Worm (Caenorhabditis elegans): ENCODE results near the gene F52E10.2.

The F52E10.2 gene

DNA sequence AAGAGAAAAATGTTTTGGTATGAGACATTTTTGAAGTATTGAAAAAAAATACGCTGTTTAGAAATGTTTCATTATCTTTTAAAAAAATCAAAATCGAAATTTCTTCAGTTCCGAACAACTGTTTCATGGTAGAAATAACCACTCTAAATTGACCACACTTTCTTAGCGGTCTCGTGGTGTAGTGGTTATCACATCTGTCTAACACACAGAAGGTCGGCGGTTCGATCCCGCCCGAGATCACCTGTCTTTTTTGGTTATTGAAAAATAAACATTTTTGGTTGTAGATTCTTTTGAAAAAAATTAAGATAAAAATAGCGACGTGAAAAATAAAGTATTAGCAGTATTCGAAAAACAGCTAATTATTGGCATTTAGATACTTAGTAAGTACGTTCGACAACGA, 17.4 kb upstream of the F52E10.2 start:
- no peak for TF ChIP-seq egl-27 (tag; optimal IDR thresholded peaks at IDR 0.05)
- TF ChIP-seq ZK546.5 (tag; optimal IDR thresholded peaks at IDR 0.05): no peak
- TF ChIP-seq nhr-25 (tag; optimal IDR thresholded peaks at IDR 0.05): peak; percentile 14
- TF ChIP-seq elt-2 (tag; optimal IDR thresholded peaks at IDR 0.05): peak; percentile 43
- peak; percentile 21 for TF ChIP-seq pqm-1 (tag; optimal IDR thresholded peaks at IDR 0.05)
- TF ChIP-seq nhr-23 (tag; optimal IDR thresholded peaks at IDR 0.05): peak; percentile 4

DNA sequence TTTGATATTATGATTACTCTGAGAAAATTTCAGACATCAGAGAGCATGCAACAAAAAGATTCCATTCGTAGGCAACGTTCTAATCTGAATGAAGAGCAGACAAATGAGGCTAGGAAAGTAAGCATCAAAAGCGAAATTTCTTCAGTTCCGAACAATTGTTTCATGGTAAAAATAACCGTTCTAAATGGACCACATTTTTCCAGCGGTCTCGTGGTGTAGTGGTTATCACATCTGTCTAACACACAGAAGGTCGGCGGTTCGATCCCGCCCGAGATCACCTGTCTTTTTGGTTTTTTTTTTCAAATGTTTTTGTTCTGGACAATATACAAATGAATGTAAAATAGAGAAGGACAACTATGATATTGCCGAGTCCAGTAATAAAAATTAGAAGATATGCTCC, 16.9 kb upstream of the F52E10.2 start, which contains the start of gene twk-21:
TSS of gene twk-21 (plus strand) at position 34 of the 400 bp plus-strand sequence.
- TF ChIP-seq R02D3.7 (tag; optimal IDR thresholded peaks at IDR 0.05) (no peak), nhr-28 (tag; optimal IDR thresholded peaks at IDR 0.05) (no peak), elt-1 (tag; optimal IDR thresholded peaks at IDR 0.05) (no peak), lin-15B (tag; optimal IDR thresholded peaks at IDR 0.05) (no peak), fos-1 (tag; optimal IDR thresholded peaks at IDR 0.05) (no peak), sea-2 (GFP tag; optimal IDR thresholded peaks at IDR 0.05) (no peak), egl-5 (tag; optimal IDR thresholded peaks at IDR 0.05) (no peak), ceh-16 (tag; optimal IDR thresholded peaks at IDR 0.05) (no peak)

- peak; percentile 19 for TF ChIP-seq elt-2 (tag; optimal IDR thresholded peaks at IDR 0.05)
- peak; percentile 6 for TF ChIP-seq nhr-43 (tag; optimal IDR thresholded peaks at IDR 0.05; ENCODE audit: poor library complexity, severe bottlenecking)
Measured at ce11 chrX:16299217-16299616, 16.2 kb upstream of the F52E10.2 start.

DNA sequence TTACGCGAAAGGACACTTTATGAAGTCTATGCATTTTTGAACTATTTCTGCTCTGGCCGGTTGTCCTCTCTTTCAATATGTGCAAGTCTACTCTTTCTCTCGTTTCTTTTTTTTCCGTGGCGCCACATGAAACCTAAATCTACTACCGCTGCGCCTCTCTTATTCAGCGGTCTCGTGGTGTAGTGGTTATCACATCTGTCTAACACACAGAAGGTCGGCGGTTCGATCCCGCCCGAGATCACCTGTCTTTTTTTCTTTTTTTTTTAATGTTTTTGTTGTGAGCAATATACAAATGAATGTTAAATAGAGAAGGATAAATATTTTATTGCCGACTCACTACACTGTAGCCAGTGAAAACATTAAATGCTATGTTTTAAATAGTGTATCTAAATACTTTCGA, 15.2 kb upstream of the F52E10.2 start:
- peak; percentile 46 for TF ChIP-seq lsy-12 (tag; optimal IDR thresholded peaks at IDR 0.05)
- TF ChIP-seq mdl-1 (tag; optimal IDR thresholded peaks at IDR 0.05): no peak
- TF ChIP-seq nhr-76 (tag; optimal IDR thresholded peaks at IDR 0.05): no peak
- peak; percentile 67 for TF ChIP-seq pha-4 (tag; optimal IDR thresholded peaks at IDR 0.05)
- TF ChIP-seq nhr-43 (tag; optimal IDR thresholded peaks at IDR 0.05; ENCODE audit: poor library complexity, severe bottlenecking): peak; percentile 65
- TF ChIP-seq nhr-11 (tag; optimal IDR thresholded peaks at IDR 0.05): no peak
- no peak for TF ChIP-seq nhr-237 (tag; optimal IDR thresholded peaks at IDR 0.05)
- peak; percentile 49 for TF ChIP-seq lin-39 (tag; optimal IDR thresholded peaks at IDR 0.05)
- TF ChIP-seq tbx-2 (tag; optimal IDR thresholded peaks at IDR 0.05): peak; percentile 52
- no peak for TF ChIP-seq egl-5 (tag; optimal IDR thresholded peaks at IDR 0.05)
- peak; percentile 92 for TF ChIP-seq hmg-11 (tag; optimal IDR thresholded peaks at IDR 0.05)
- peak; percentile 39 for TF ChIP-seq ztf-4 (tag; optimal IDR thresholded peaks at IDR 0.05)
- TF ChIP-seq fkh-10 (GFP tag; optimal IDR thresholded peaks at IDR 0.05): no peak
- peak; percentile 26 for TF ChIP-seq snpc-4 (tag; optimal IDR thresholded peaks at IDR 0.05)
- TF ChIP-seq daf-12 (tag; optimal IDR thresholded peaks at IDR 0.05): no peak
- TF ChIP-seq elt-2 (tag; optimal IDR thresholded peaks at IDR 0.05): peak; percentile 12
- peak; percentile 34 for TF ChIP-seq nfya-1 (tag; optimal IDR thresholded peaks at IDR 0.05; ENCODE audit: insufficient read depth)

ce11 chrX:16297123-16297522, 14.1 kb upstream of the F52E10.2 start:
- TF ChIP-seq pha-4 (tag; optimal IDR thresholded peaks at IDR 0.05) (peak; percentile 68), hmg-11 (tag; optimal IDR thresholded peaks at IDR 0.05) (peak; percentile 27), nhr-25 (tag; optimal IDR thresholded peaks at IDR 0.05) (no peak), elt-2 (tag; optimal IDR thresholded peaks at IDR 0.05) (peak; percentile 9)

- no peak for TF ChIP-seq ztf-4 (tag; optimal IDR thresholded peaks at IDR 0.05)
- no peak for TF ChIP-seq sea-2 (GFP tag; optimal IDR thresholded peaks at IDR 0.05)
- no peak for TF ChIP-seq nhr-67 (tag; optimal IDR thresholded peaks at IDR 0.05)
- no peak for TF ChIP-seq elt-2 (tag; optimal IDR thresholded peaks at IDR 0.05)
- TF ChIP-seq ztf-11 (tag; optimal IDR thresholded peaks at IDR 0.05): no peak
- no peak for TF ChIP-seq ceh-9 (tag; optimal IDR thresholded peaks at IDR 0.05)
- no peak for TF ChIP-seq hmg-11 (tag; optimal IDR thresholded peaks at IDR 0.05)
- TF ChIP-seq nhr-43 (tag; optimal IDR thresholded peaks at IDR 0.05; ENCODE audit: poor library complexity, severe bottlenecking): no peak
- no peak for TF ChIP-seq elt-3 (tag; optimal IDR thresholded peaks at IDR 0.05)
- no peak for TF ChIP-seq mml-1 (tag; optimal IDR thresholded peaks at IDR 0.05)
- no peak for TF ChIP-seq fkh-2 (tag; optimal IDR thresholded peaks at IDR 0.05)
- TF ChIP-seq lin-15B (tag; optimal IDR thresholded peaks at IDR 0.05): no peak
- no peak for TF ChIP-seq nfya-1 (tag; optimal IDR thresholded peaks at IDR 0.05; ENCODE audit: insufficient read depth)
- no peak for TF ChIP-seq jun-1 (tag; optimal IDR thresholded peaks at IDR 0.05)
- TF ChIP-seq ZK546.5 (tag; optimal IDR thresholded peaks at IDR 0.05): no peak
- TF ChIP-seq fkh-10 (GFP tag; optimal IDR thresholded peaks at IDR 0.05): no peak
- TF ChIP-seq fos-1 (tag; optimal IDR thresholded peaks at IDR 0.05): no peak
- TF ChIP-seq zag-1 (tag; optimal IDR thresholded peaks at IDR 0.05): no peak
- TF ChIP-seq lsy-12 (tag; optimal IDR thresholded peaks at IDR 0.05): no peak
- TF ChIP-seq ama-1 (optimal IDR thresholded peaks at IDR 0.05): no peak
Measured at ce11 chrX:16292933-16293332, 9.9 kb upstream of the F52E10.2 start, which contains the start of gene F52E10.4. F52E10.4 (minus strand) TSS chrX:16293033.
